4 worm cellular contexts compared by ENCODE assay signal in the genomic region with DNA sequence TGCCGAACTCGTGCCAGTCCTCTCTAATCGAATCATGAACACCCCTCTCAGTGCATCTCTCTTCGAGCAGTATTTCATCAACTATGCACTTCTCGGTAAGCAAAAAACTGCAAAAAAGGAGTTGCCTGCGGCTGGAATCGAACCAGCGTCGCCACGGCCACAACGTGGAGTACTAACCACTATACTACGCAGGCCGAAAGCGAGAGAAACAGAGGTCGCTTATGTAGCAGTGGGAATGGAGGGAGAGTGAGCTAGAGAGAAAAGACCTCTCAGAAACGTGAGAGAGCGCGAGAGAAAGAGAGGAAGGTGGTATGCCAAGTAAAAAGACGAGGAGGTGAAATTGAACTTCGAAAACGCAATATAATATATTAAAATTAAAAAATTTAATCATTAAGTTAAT.
TF ChIP-seq lines count a peak whose summit lies in the region.

No protein-coding gene starts in this region.

TF ChIP-seq in whole organism, L2 larva, 48 proteins besides CTCF, POLR2A, EP300 and RAD21 (continues in another document):
- TF ChIP-seq lsy-2 (tag; optimal IDR thresholded peaks at IDR 0.05; lab: Kevin White, UChicago) = peak; percentile 65 to 69
- TF ChIP-seq skn-1 (tag; optimal IDR thresholded peaks at IDR 0.05; lab: Kevin White, UChicago) = no peak
- TF ChIP-seq snpc-4 (tag; optimal IDR thresholded peaks at IDR 0.05; lab: Kevin White, UChicago) = peak; percentile 71
- TF ChIP-seq aly-2 (tag; optimal IDR thresholded peaks at IDR 0.05; lab: Kevin White, UChicago) = no peak
- TF ChIP-seq unc-55 (GFP tag; optimal IDR thresholded peaks at IDR 0.05; lab: Kevin White, UChicago) = peak; percentile 92
- TF ChIP-seq elt-3 (tag; optimal IDR thresholded peaks at IDR 0.05; lab: Kevin White, UChicago) = no peak
- peak; percentile 7 for TF ChIP-seq sem-4 (tag; optimal IDR thresholded peaks at IDR 0.05; lab: Kevin White, UChicago)
- TF ChIP-seq nhr-11 (tag; optimal IDR thresholded peaks at IDR 0.05; lab: Kevin White, UChicago) = no peak
- no peak for TF ChIP-seq ZK546.5 (tag; optimal IDR thresholded peaks at IDR 0.05; lab: Kevin White, UChicago)
- TF ChIP-seq lin-39 (tag; optimal IDR thresholded peaks at IDR 0.05; lab: Kevin White, UChicago) = no peak
- peak; percentile 35 for TF ChIP-seq nhr-25 (tag; optimal IDR thresholded peaks at IDR 0.05; lab: Kevin White, UChicago)
- TF ChIP-seq nhr-6 (tag; optimal IDR thresholded peaks at IDR 0.05; lab: Kevin White, UChicago) = peak; percentile 65
- TF ChIP-seq fos-1 (tag; optimal IDR thresholded peaks at IDR 0.05; lab: Kevin White, UChicago) = peak; percentile 82
- TF ChIP-seq gmeb-1 (tag; optimal IDR thresholded peaks at IDR 0.05; lab: Kevin White, UChicago) = peak; percentile 68
- TF ChIP-seq F13H6.1 (tag; optimal IDR thresholded peaks at IDR 0.05; lab: Kevin White, UChicago) = peak; percentile 78
- TF ChIP-seq ceh-16 (tag; optimal IDR thresholded peaks at IDR 0.05; lab: Kevin White, UChicago) = no peak
- TF ChIP-seq sma-9 (GFP tag; optimal IDR thresholded peaks at IDR 0.05; lab: Kevin White, UChicago) = peak; percentile 78
- no peak for TF ChIP-seq sma-9 (tag; optimal IDR thresholded peaks at IDR 0.05; lab: Kevin White, UChicago)
- TF ChIP-seq nhr-129 (tag; optimal IDR thresholded peaks at IDR 0.05; lab: Kevin White, UChicago) = peak; percentile 92
- TF ChIP-seq blmp-1 (tag; optimal IDR thresholded peaks at IDR 0.05; lab: Kevin White, UChicago; ENCODE audit: insufficient read depth) = peak; percentile 13
- TF ChIP-seq lin-13 (GFP tag; optimal IDR thresholded peaks at IDR 0.05; lab: Kevin White, UChicago) = peak; percentile 51
- TF ChIP-seq R02D3.7 (tag; optimal IDR thresholded peaks at IDR 0.05; lab: Kevin White, UChicago) = no peak

TF ChIP-seq in whole organism, L4 larva, 104 proteins besides CTCF, POLR2A, EP300 and RAD21 (continues in another document):
- TF ChIP-seq ztf-11 (tag; optimal IDR thresholded peaks at IDR 0.05; lab: Kevin White, UChicago) (no peak), dmd-8 (GFP tag; IDR thresholded peaks at IDR 0.05; lab: Robert Waterston, UW) (peak; percentile 96), Y105C5A.15 (GFP tag; IDR thresholded peaks at IDR 0.05; lab: Robert Waterston, UW) (peak; percentile 80; the same call in 1 of the 2 replicates), tag-97 (GFP tag; IDR thresholded peaks at IDR 0.05; lab: Robert Waterston, UW) (no peak), mes-2 (tag; optimal IDR thresholded peaks at IDR 0.05; lab: Kevin White, UChicago; ENCODE audit: poor library complexity, severe bottlenecking) (peak; percentile 89), sdz-12 (GFP tag; optimal IDR thresholded peaks at IDR 0.05; lab: Kevin White, UChicago) (peak; percentile 76), tra-1 (GFP tag; IDR thresholded peaks at IDR 0.05; lab: Robert Waterston, UW) (peak; percentile 88), nhr-102 (tag; optimal IDR thresholded peaks at IDR 0.05; lab: Kevin White, UChicago) (peak; percentile 82), mxl-3 (GFP tag; optimal IDR thresholded peaks at IDR 0.05; lab: Kevin White, UChicago) (peak; percentile 67), daf-8 (GFP tag; IDR thresholded peaks at IDR 0.05; lab: Robert Waterston, UW) (no peak), nhr-111 (GFP tag; optimal IDR thresholded peaks at IDR 0.05; lab: Kevin White, UChicago) (peak; percentile 78), ceh-32 (tag; optimal IDR thresholded peaks at IDR 0.05; lab: Kevin White, UChicago; ENCODE audit: poor library complexity) (peak; percentile 10), attf-4 (tag; optimal IDR thresholded peaks at IDR 0.05; lab: Kevin White, UChicago) (no peak), T26A8.4 (GFP tag; IDR thresholded peaks at IDR 0.05; lab: Robert Waterston, UW) (peak; percentile 83), madf-5 (GFP tag; IDR thresholded peaks at IDR 0.05; lab: Robert Waterston, UW) (peak; percentile 72 to 92; a peak in 2 of 4 replicates), dpl-1 (GFP tag; optimal IDR thresholded peaks at IDR 0.05; lab: Kevin White, UChicago) (peak; percentile 51), F49E8.2 (tag; optimal IDR thresholded peaks at IDR 0.05; lab: Kevin White, UChicago; ENCODE audit: borderline replicate concordance) (peak; percentile 33), mdt-29 (GFP tag; IDR thresholded peaks at IDR 0.05; lab: Robert Waterston, UW) (peak; percentile 70; the same call in 1 of the 2 replicates), madf-9 (GFP tag; conservative IDR thresholded peaks at IDR 0.05; lab: Robert Waterston, UW) (peak; percentile 82), F26F4.8 (GFP tag; conservative IDR thresholded peaks at IDR 0.05; lab: Robert Waterston, UW) (peak; percentile 61; the same call in 1 of the 2 replicates), D1046.2 (GFP tag; IDR thresholded peaks at IDR 0.05; lab: Robert Waterston, UW) (peak; percentile 90)

TF ChIP-seq in whole organism, late embryonic, 69 proteins besides CTCF, POLR2A, EP300 and RAD21 (continues in another document):
- TF ChIP-seq npax-4 (tag; optimal IDR thresholded peaks at IDR 0.05; lab: Kevin White, UChicago) (peak; percentile 90), unc-55 (GFP tag; optimal IDR thresholded peaks at IDR 0.05; lab: Kevin White, UChicago) (peak; percentile 33), ceh-34 (tag; optimal IDR thresholded peaks at IDR 0.05; lab: Kevin White, UChicago) (peak; percentile 95), hlh-30 (tag; optimal IDR thresholded peaks at IDR 0.05; lab: Kevin White, UChicago; ENCODE audit: insufficient read depth) (peak; percentile 48), ceh-22 (tag; optimal IDR thresholded peaks at IDR 0.05; lab: Kevin White, UChicago) (peak; percentile 68), pax-1 (tag; optimal IDR thresholded peaks at IDR 0.05; lab: Kevin White, UChicago) (no peak), gmeb-2 (tag; optimal IDR thresholded peaks at IDR 0.05; lab: Kevin White, UChicago) (peak; percentile 95), elt-4 (tag; optimal IDR thresholded peaks at IDR 0.05; lab: Kevin White, UChicago) (no peak), unc-42 (tag; optimal IDR thresholded peaks at IDR 0.05; lab: Kevin White, UChicago) (peak; percentile 66), sox-4 (tag; optimal IDR thresholded peaks at IDR 0.05; lab: Kevin White, UChicago) (peak; percentile 95), ceh-24 (tag; optimal IDR thresholded peaks at IDR 0.05; lab: Kevin White, UChicago) (peak; percentile 69), elt-2 (tag; optimal IDR thresholded peaks at IDR 0.05; lab: Kevin White, UChicago) (peak; percentile 97), pag-3 (tag; optimal IDR thresholded peaks at IDR 0.05; lab: Kevin White, UChicago; ENCODE audit: borderline replicate concordance) (peak; percentile 59), zip-5 (tag; optimal IDR thresholded peaks at IDR 0.05; lab: Kevin White, UChicago) (peak; percentile 67), che-1 (tag; optimal IDR thresholded peaks at IDR 0.05; lab: Kevin White, UChicago) (peak; percentile 89), mec-3 (tag; optimal IDR thresholded peaks at IDR 0.05; lab: Kevin White, UChicago; ENCODE audit: borderline replicate concordance) (peak; percentile 4), ceh-6 (GFP tag; optimal IDR thresholded peaks at IDR 0.05; lab: Kevin White, UChicago) (peak; percentile 90), syd-9 (tag; optimal IDR thresholded peaks at IDR 0.05; lab: Kevin White, UChicago) (peak; percentile 83), Y22D7AL.16 (tag; optimal IDR thresholded peaks at IDR 0.05; lab: Kevin White, UChicago) (peak; percentile 83), pat-9 (tag; optimal IDR thresholded peaks at IDR 0.05; lab: Kevin White, UChicago) (peak; percentile 89), nfya-1 (tag; optimal IDR thresholded peaks at IDR 0.05; lab: Kevin White, UChicago) (peak; percentile 82), lim-6 (tag; optimal IDR thresholded peaks at IDR 0.05; lab: Kevin White, UChicago) (peak; percentile 83), pha-4 (tag; optimal IDR thresholded peaks at IDR 0.05; lab: Kevin White, UChicago) (no peak)

TF ChIP-seq in whole organism, mixed stage, embryonic, 35 proteins besides CTCF, POLR2A, EP300 and RAD21 (continues in another document):
- TF ChIP-seq snpc-4 (tag; optimal IDR thresholded peaks at IDR 0.05; lab: Kevin White, UChicago) = no peak
- TF ChIP-seq lsy-2 (tag; optimal IDR thresholded peaks at IDR 0.05; lab: Kevin White, UChicago) = peak; percentile 47
- TF ChIP-seq ceh-43 (GFP tag; optimal IDR thresholded peaks at IDR 0.05; lab: Kevin White, UChicago) = peak; percentile 91
- peak; percentile 31 for TF ChIP-seq nhr-76 (tag; optimal IDR thresholded peaks at IDR 0.05; lab: Kevin White, UChicago)
- TF ChIP-seq ces-1 (GFP tag; optimal IDR thresholded peaks at IDR 0.05; lab: Kevin White, UChicago) = peak; percentile 66
- TF ChIP-seq cnd-1 (tag; optimal IDR thresholded peaks at IDR 0.05; lab: Kevin White, UChicago) = peak; percentile 97
- peak; percentile 82 for TF ChIP-seq hlh-1 (tag; optimal IDR thresholded peaks at IDR 0.05; lab: Kevin White, UChicago)
- peak; percentile 94 for TF ChIP-seq mep-1 (tag; optimal IDR thresholded peaks at IDR 0.05; lab: Kevin White, UChicago)
- peak; percentile 96 for TF ChIP-seq mls-2 (tag; optimal IDR thresholded peaks at IDR 0.05; lab: Kevin White, UChicago)
- TF ChIP-seq unc-120 (tag; optimal IDR thresholded peaks at IDR 0.05; lab: Kevin White, UChicago; ENCODE audit: poor library complexity, severe bottlenecking) = peak; percentile 97
- TF ChIP-seq sptf-1 (tag; optimal IDR thresholded peaks at IDR 0.05; lab: Kevin White, UChicago) = peak; percentile 97
- TF ChIP-seq bed-3 (GFP tag; optimal IDR thresholded peaks at IDR 0.05; lab: Kevin White, UChicago) = peak; percentile 86
- TF ChIP-seq ceh-39 (tag; optimal IDR thresholded peaks at IDR 0.05; lab: Kevin White, UChicago) = peak; percentile 61
- TF ChIP-seq M03D4.4 (tag; optimal IDR thresholded peaks at IDR 0.05; lab: Kevin White, UChicago) = peak; percentile 96
- peak; percentile 92 for TF ChIP-seq ham-2 (GFP tag; optimal IDR thresholded peaks at IDR 0.05; lab: Kevin White, UChicago)
- TF ChIP-seq sem-2 (GFP tag; optimal IDR thresholded peaks at IDR 0.05; lab: Kevin White, UChicago) = peak; percentile 92
- peak; percentile 57 for TF ChIP-seq unc-62 (GFP tag; optimal IDR thresholded peaks at IDR 0.05; lab: Kevin White, UChicago)
- no peak for TF ChIP-seq mab-5 (tag; optimal IDR thresholded peaks at IDR 0.05; lab: Kevin White, UChicago)
- peak; percentile 87 for TF ChIP-seq tbx-8 (GFP tag; optimal IDR thresholded peaks at IDR 0.05; lab: Kevin White, UChicago)
- peak; percentile 39 for TF ChIP-seq blmp-1 (tag; optimal IDR thresholded peaks at IDR 0.05; lab: Kevin White, UChicago)
- no peak for TF ChIP-seq elt-1 (tag; optimal IDR thresholded peaks at IDR 0.05; lab: Kevin White, UChicago; ENCODE audit: borderline replicate concordance, insufficient read depth)
- TF ChIP-seq drap-1 (GFP tag; optimal IDR thresholded peaks at IDR 0.05; lab: Kevin White, UChicago) = peak; percentile 96
- no peak for TF ChIP-seq zip-8 (tag; optimal IDR thresholded peaks at IDR 0.05; lab: Kevin White, UChicago)
- peak; percentile 82 for TF ChIP-seq lin-13 (tag; optimal IDR thresholded peaks at IDR 0.05; lab: Kevin White, UChicago)
- peak; percentile 40 for TF ChIP-seq ztf-11 (tag; optimal IDR thresholded peaks at IDR 0.05; lab: Kevin White, UChicago)
- peak; percentile 67 for TF ChIP-seq elt-3 (tag; optimal IDR thresholded peaks at IDR 0.05; lab: Kevin White, UChicago)
- TF ChIP-seq nhr-2 (tag; optimal IDR thresholded peaks at IDR 0.05; lab: Kevin White, UChicago) = peak; percentile 43
